Worm (Caenorhabditis elegans) whole organism, L1 larva: ENCODE data around the gene col-166.
A peak's percentile ranks its signal among the peaks of the same experiment; 100 is the strongest.

Experiments
- C04F5.9 ChIP-seq: sonication (generic microtip); optimal IDR thresholded peaks from 2 replicates; lab custom pipeline; 2016; ENCODE audit warnings: missing genetic modification characterization, missing compliant biosample characterization
- C16A3.4 ChIP-seq: fragments of 150-350 bp; optimal IDR thresholded peaks from 2 replicates; lab custom pipeline; 2014; ENCODE audit warnings: missing biosample characterization, missing genetic modification characterization
- C34B4.2 ChIP-seq: sonication (generic microtip); optimal IDR thresholded peaks from 2 replicates; lab custom pipeline; 2017; ENCODE audit warnings: mild to moderate bottlenecking, missing genetic modification characterization, missing compliant biosample characterization
- aha-1 ChIP-seq: fragments of 150-350 bp; optimal IDR thresholded peaks from 2 replicates; lab custom pipeline; 2014; ENCODE audit warnings: missing biosample characterization, missing genetic modification characterization
- aly-2 ChIP-seq: fragments of 150-350 bp; optimal IDR thresholded peaks from 2 replicates; lab custom pipeline; 2014; ENCODE audit warnings: missing biosample characterization, missing genetic modification characterization
- blmp-1 ChIP-seq: fragments of 150-350 bp; optimal IDR thresholded peaks from 2 replicates; lab custom pipeline; 2014; ENCODE audit warnings: missing biosample characterization, missing genetic modification characterization
- ceh-63 ChIP-seq: fragments of 200-800 bp; sonication (Bioruptor generic); optimal IDR thresholded peaks from 2 replicates; lab custom pipeline; 2018; ENCODE audit warnings: mild to moderate bottlenecking, missing genetic modification characterization, missing compliant biosample characterization
- ceh-8 ChIP-seq: fragments of 200-800 bp; sonication (Bioruptor generic); optimal IDR thresholded peaks from 2 replicates; lab custom pipeline; 2018; ENCODE audit warnings: mild to moderate bottlenecking, missing genetic modification characterization, moderate library complexity, missing compliant biosample characterization
- ceh-82 ChIP-seq, 3 experiments: fragments of 150-350 bp in 1 of 3; sonication (generic microtip) in 2 of 3; optimal IDR thresholded peaks; 2 replicates each; lab custom pipeline; 2014 to 2017; ENCODE audit warnings: missing biosample characterization in 3 of 3, missing genetic modification characterization in 3 of 3
- ceh-88 ChIP-seq: fragments of 200-800 bp; sonication (Bioruptor generic); IDR thresholded peaks from 2 replicates; pipeline ENCODE4 v1.3.6; 2022; ENCODE audit warnings: missing genetic modification characterization, missing compliant biosample characterization
- ces-1 ChIP-seq: fragments of 150-350 bp; optimal IDR thresholded peaks from 2 replicates; lab custom pipeline; 2014; ENCODE audit warnings: missing biosample characterization, missing genetic modification reagents, missing genetic modification characterization
- dpl-1 ChIP-seq, 3 experiments: fragments of 150-350 bp in 2 of 3; sonication (generic microtip) in 1 of 3; optimal IDR thresholded peaks; 2 replicates each; lab custom pipeline; 2014 to 2017; ENCODE audit warnings: missing biosample characterization in 3 of 3, missing genetic modification characterization in 3 of 3, missing genetic modification reagents in 3 of 3
- dsc-1 ChIP-seq: sonication (generic microtip); optimal IDR thresholded peaks from 2 replicates; lab custom pipeline; 2016; ENCODE audit warnings: mild to moderate bottlenecking, missing genetic modification characterization, missing compliant biosample characterization
- efl-1 ChIP-seq, 4 experiments: fragments of 150-350 bp; optimal IDR thresholded peaks in 3 of 4; peaks in 1 of 4; 1 replicate in 1 of 4; 2 replicates in 3 of 4; lab custom pipeline; 2014; ENCODE audit warnings: missing biosample characterization in 2 of 4, missing genetic modification characterization in 2 of 4, missing genetic modification reagents in 2 of 4
- egl-13 ChIP-seq: sonication (generic microtip); optimal IDR thresholded peaks from 2 replicates; lab custom pipeline; 2016; ENCODE audit warnings: missing genotype, missing genetic modification reagents, missing genetic modification characterization, missing compliant biosample characterization
- elt-2 ChIP-seq: sonication (generic microtip); optimal IDR thresholded peaks from 2 replicates; lab custom pipeline; 2016; ENCODE audit warnings: missing genetic modification characterization, mild to moderate bottlenecking, inconsistent platforms, missing compliant biosample characterization, missing genetic modification reagents
- elt-3 ChIP-seq, 6 experiments: fragments of 150-350 bp in 1 of 6; sonication (generic microtip); optimal IDR thresholded peaks; 2 replicates each; lab custom pipeline; 2017 to 2018; ENCODE audit warnings: missing biosample characterization in 6 of 6, missing genetic modification characterization in 6 of 6, inconsistent platforms in 1 of 6
- ets-5 ChIP-seq: fragments of 200-800 bp; sonication (Bioruptor generic); IDR thresholded peaks from 2 replicates; pipeline ENCODE4 v1.3.6; 2022; ENCODE audit warnings: missing genetic modification characterization, missing compliant biosample characterization
- fkh-10 ChIP-seq: sonication (generic microtip); optimal IDR thresholded peaks from 2 replicates; lab custom pipeline; 2017; ENCODE audit warnings: missing biosample characterization, missing genetic modification reagents, missing genetic modification characterization
- fkh-4 ChIP-seq: sonication (generic microtip); optimal IDR thresholded peaks from 2 replicates; lab custom pipeline; 2016; ENCODE audit warnings: missing compliant biosample characterization, missing genetic modification characterization, borderline replicate concordance
- fos-1 ChIP-seq: fragments of 150-350 bp; optimal IDR thresholded peaks from 2 replicates; lab custom pipeline; 2014; ENCODE audit warnings: missing biosample characterization, missing genetic modification characterization
- grh-1 ChIP-seq: fragments of 200-800 bp; sonication (Bioruptor generic); IDR thresholded peaks from 2 replicates; pipeline ENCODE4 v1.3.6; 2022; ENCODE audit warnings: missing genetic modification reagents, missing genetic modification characterization, missing compliant biosample characterization
- hlh-17 ChIP-seq: fragments of 200-800 bp; sonication (Bioruptor generic); optimal IDR thresholded peaks from 2 replicates; lab custom pipeline; 2018; ENCODE audit warnings: missing genetic modification characterization, mild to moderate bottlenecking, missing compliant biosample characterization, moderate library complexity, borderline replicate concordance
- irx-1 ChIP-seq: sonication (generic microtip); optimal IDR thresholded peaks from 2 replicates; lab custom pipeline; 2016; ENCODE audit warnings: missing genetic modification characterization, missing compliant biosample characterization
- isw-1 ChIP-seq: fragments of 200-800 bp; sonication (Bioruptor generic); IDR thresholded peaks from 2 replicates; pipeline ENCODE4 v1.3.6; 2022; ENCODE audit warnings: missing genetic modification characterization, missing compliant biosample characterization
- jun-1 ChIP-seq: fragments of 150-350 bp; optimal IDR thresholded peaks from 2 replicates; lab custom pipeline; 2014; ENCODE audit warnings: missing biosample characterization, missing genetic modification reagents, missing genetic modification characterization
- lin-13 ChIP-seq: fragments of 150-350 bp; optimal IDR thresholded peaks from 2 replicates; lab custom pipeline; 2014; ENCODE audit warnings: missing biosample characterization, missing genetic modification reagents, missing genetic modification characterization
- lsy-2 ChIP-seq, 2 experiments: fragments of 150-350 bp; optimal IDR thresholded peaks; 2 replicates each; lab custom pipeline; 2014; ENCODE audit warnings: missing biosample characterization in 2 of 2, missing genetic modification characterization in 2 of 2
- mep-1 ChIP-seq: fragments of 150-350 bp; optimal IDR thresholded peaks from 2 replicates; lab custom pipeline; 2014; ENCODE audit warnings: missing biosample characterization, missing genetic modification characterization
- nhr-11 ChIP-seq: fragments of 150-350 bp; optimal IDR thresholded peaks from 2 replicates; lab custom pipeline; 2014; ENCODE audit warnings: missing biosample characterization, missing genetic modification characterization
- nhr-237 ChIP-seq: fragments of 150-350 bp; optimal IDR thresholded peaks from 2 replicates; lab custom pipeline; 2014; ENCODE audit warnings: missing biosample characterization, missing genetic modification characterization
- nhr-28 ChIP-seq: fragments of 150-350 bp; optimal IDR thresholded peaks from 2 replicates; lab custom pipeline; 2014; ENCODE audit warnings: missing biosample characterization, missing genetic modification characterization
- nhr-84 ChIP-seq: sonication (generic microtip); optimal IDR thresholded peaks from 2 replicates; lab custom pipeline; 2017; ENCODE audit warnings: missing biosample characterization, missing genetic modification characterization
- nhr-85 ChIP-seq: sonication (generic microtip); peaks from one replicate; lab custom pipeline; 2016; ENCODE audit warnings: missing genetic modification characterization, inconsistent platforms, missing compliant biosample characterization
- nhr-90 ChIP-seq: sonication (generic microtip); optimal IDR thresholded peaks from 2 replicates; lab custom pipeline; 2016; ENCODE audit warnings: mild to moderate bottlenecking, missing genetic modification characterization, missing compliant biosample characterization; ENCODE audit not compliant: poor library complexity
- pag-3 ChIP-seq: sonication (generic microtip); optimal IDR thresholded peaks from 2 replicates; lab custom pipeline; 2017; ENCODE audit warnings: missing genetic modification characterization, mild to moderate bottlenecking, missing compliant biosample characterization, antibody characterized with exemption, borderline replicate concordance; ENCODE audit not compliant: insufficient read depth
- rnt-1 ChIP-seq: sonication (generic microtip); optimal IDR thresholded peaks from 2 replicates; lab custom pipeline; 2016; ENCODE audit warnings: mild to moderate bottlenecking, missing genetic modification characterization, moderate library complexity, missing compliant biosample characterization
- skn-1 ChIP-seq: fragments of 150-350 bp; optimal IDR thresholded peaks from 2 replicates; lab custom pipeline; 2014; ENCODE audit warnings: missing biosample characterization, missing genetic modification characterization
- snu-23 ChIP-seq: sonication (generic microtip); optimal IDR thresholded peaks from 2 replicates; lab custom pipeline; 2016; ENCODE audit warnings: missing genetic modification characterization, missing compliant biosample characterization
- sptf-1 ChIP-seq: fragments of 150-350 bp; optimal IDR thresholded peaks from 2 replicates; lab custom pipeline; 2014; ENCODE audit warnings: missing biosample characterization, missing genetic modification characterization
- unc-130 ChIP-seq: fragments of 150-350 bp; optimal IDR thresholded peaks from 2 replicates; lab custom pipeline; 2017; ENCODE audit warnings: missing biosample characterization, missing genetic modification characterization, inconsistent platforms
- unc-30 ChIP-seq: sonication (generic microtip); optimal IDR thresholded peaks from 2 replicates; lab custom pipeline; 2017; ENCODE audit warnings: missing biosample characterization, missing genetic modification characterization
- unc-86 ChIP-seq: sonication (generic microtip); optimal IDR thresholded peaks from 2 replicates; lab custom pipeline; 2016; ENCODE audit warnings: missing genetic modification characterization, missing compliant biosample characterization
- xbp-1 ChIP-seq: sonication (generic microtip); optimal IDR thresholded peaks from 2 replicates; lab custom pipeline; 2016; ENCODE audit warnings: missing genetic modification characterization, missing compliant biosample characterization
- ztf-11 ChIP-seq, 2 experiments: sonication (generic microtip); optimal IDR thresholded peaks; 2 replicates each; lab custom pipeline; 2016 to 2017; ENCODE audit warnings: missing genetic modification characterization in 2 of 2, missing biosample characterization in 1 of 2, missing compliant biosample characterization in 1 of 2
- ztf-4 ChIP-seq: fragments of 150-350 bp; optimal IDR thresholded peaks from 2 replicates; lab custom pipeline; 2014; ENCODE audit warnings: missing biosample characterization, missing genetic modification characterization

The col-166 gene

ce11 chrX:6253899-6254670 lies 25.7 kb upstream of the col-166 start (continued):
- TF ChIP-seq jun-1 (tag; lab: Kevin White, UChicago), result peak; percentile 73
- TF ChIP-seq xbp-1 (tag; lab: Kevin White, UChicago), result peak; percentile 54
- peak; percentile 16 to 19 for TF ChIP-seq efl-1 (optimal IDR thresholded peaks at IDR 0.05; lab: Kevin White, UChicago)
- TF ChIP-seq efl-1 (GFP tag; optimal IDR thresholded peaks at IDR 0.05 in 1 of 2; lab: Kevin White, UChicago), result peak in 1 of 2 experiments; percentile 85
- TF ChIP-seq unc-30, result no peak

- TF ChIP-seq hlh-17 (GFP tag; lab: Kevin White, UChicago) (no peak), elt-3 (tag; optimal IDR thresholded peaks at IDR 0.05; lab: Kevin White, UChicago) (peak in 2 of 6 experiments; percentile 29 to 62), ceh-88 (GFP tag; lab: Robert Waterston, UW) (no peak), blmp-1 (tag; lab: Kevin White, UChicago) (peak; percentile 94), ztf-11 (tag; optimal IDR thresholded peaks at IDR 0.05; lab: Kevin White, UChicago) (no peak), C34B4.2 (tag; lab: Kevin White, UChicago) (peak; percentile 31)
- TF ChIP-seq, all 84 proteins: peak for 3
Observed at ce11 chrX:6254671-6255031, 25.2 kb upstream of the col-166 start.

- TF ChIP-seq ets-5 (GFP tag; lab: Robert Waterston, UW) (no peak), fkh-4 (tag; lab: Kevin White, UChicago) (no peak), nhr-85 (tag; lab: Kevin White, UChicago) (peak; percentile 96), nhr-90 (tag; lab: Kevin White, UChicago) (peak; percentile 91), lin-13 (GFP tag; lab: Kevin White, UChicago) (peak; percentile 58), irx-1 (peak; percentile 61), nhr-84 (tag; lab: Kevin White, UChicago) (no peak), pag-3 (peak; percentile 54), isw-1 (GFP tag; lab: Robert Waterston, UW) (no peak), xbp-1 (tag; lab: Kevin White, UChicago) (peak; percentile 68), nhr-237 (tag; lab: Kevin White, UChicago) (no peak), egl-13 (tag; lab: Kevin White, UChicago) (no peak), lsy-2 (tag; optimal IDR thresholded peaks at IDR 0.05; lab: Kevin White, UChicago) (peak; percentile 72 to 78), C04F5.9 (tag; lab: Kevin White, UChicago) (no peak), snu-23 (GFP tag; lab: Kevin White, UChicago) (peak; percentile 89), unc-86 (no peak), dsc-1 (tag; lab: Kevin White, UChicago) (peak; percentile 74), ceh-8 (no peak), dpl-1 (GFP tag; optimal IDR thresholded peaks at IDR 0.05; lab: Kevin White, UChicago) (peak; percentile 23 to 61 (median 41)), ztf-11 (tag; optimal IDR thresholded peaks at IDR 0.05; lab: Kevin White, UChicago) (no peak), ceh-88 (GFP tag; lab: Robert Waterston, UW) (peak; percentile 33; the same call in 1 of the 2 replicates), ces-1 (GFP tag; lab: Kevin White, UChicago) (no peak), ceh-82 (tag; optimal IDR thresholded peaks at IDR 0.05; lab: Kevin White, UChicago) (peak in 2 of 3 experiments; percentile 3 to 26), elt-2 (peak; percentile 92), rnt-1 (tag; lab: Kevin White, UChicago) (peak; percentile 94), unc-130 (peak; percentile 95), efl-1 (optimal IDR thresholded peaks at IDR 0.05; lab: Kevin White, UChicago) (peak; percentile 34 to 42), efl-1 (GFP tag; optimal IDR thresholded peaks at IDR 0.05 in 1 of 2; lab: Kevin White, UChicago) (peak; percentile 10 to 84), fos-1 (tag; lab: Kevin White, UChicago) (peak; percentile 19), sptf-1 (tag; lab: Kevin White, UChicago) (no peak), aha-1 (no peak), nhr-11 (peak; percentile 89), mep-1 (tag; lab: Kevin White, UChicago) (peak; percentile 57), aly-2 (tag; lab: Kevin White, UChicago) (no peak), ztf-4 (tag; lab: Kevin White, UChicago) (peak; percentile 92), nhr-28 (tag; lab: Kevin White, UChicago) (peak; percentile 55), C16A3.4 (tag; lab: Kevin White, UChicago) (peak; percentile 65), blmp-1 (tag; lab: Kevin White, UChicago) (peak; percentile 98), skn-1 (tag; lab: Kevin White, UChicago) (no peak), grh-1 (GFP tag; lab: Robert Waterston, UW) (peak; percentile 78), fkh-10 (GFP tag; lab: Kevin White, UChicago) (no peak), ceh-63 (GFP tag; lab: Kevin White, UChicago) (no peak)
Observed at ce11 chrX:6255561-6255960, 24.3 kb upstream of the col-166 start.
